Worm (Caenorhabditis elegans): ENCODE measurements around the gene Y54F10BM.23.

Gene Y54F10BM.23

DNA sequence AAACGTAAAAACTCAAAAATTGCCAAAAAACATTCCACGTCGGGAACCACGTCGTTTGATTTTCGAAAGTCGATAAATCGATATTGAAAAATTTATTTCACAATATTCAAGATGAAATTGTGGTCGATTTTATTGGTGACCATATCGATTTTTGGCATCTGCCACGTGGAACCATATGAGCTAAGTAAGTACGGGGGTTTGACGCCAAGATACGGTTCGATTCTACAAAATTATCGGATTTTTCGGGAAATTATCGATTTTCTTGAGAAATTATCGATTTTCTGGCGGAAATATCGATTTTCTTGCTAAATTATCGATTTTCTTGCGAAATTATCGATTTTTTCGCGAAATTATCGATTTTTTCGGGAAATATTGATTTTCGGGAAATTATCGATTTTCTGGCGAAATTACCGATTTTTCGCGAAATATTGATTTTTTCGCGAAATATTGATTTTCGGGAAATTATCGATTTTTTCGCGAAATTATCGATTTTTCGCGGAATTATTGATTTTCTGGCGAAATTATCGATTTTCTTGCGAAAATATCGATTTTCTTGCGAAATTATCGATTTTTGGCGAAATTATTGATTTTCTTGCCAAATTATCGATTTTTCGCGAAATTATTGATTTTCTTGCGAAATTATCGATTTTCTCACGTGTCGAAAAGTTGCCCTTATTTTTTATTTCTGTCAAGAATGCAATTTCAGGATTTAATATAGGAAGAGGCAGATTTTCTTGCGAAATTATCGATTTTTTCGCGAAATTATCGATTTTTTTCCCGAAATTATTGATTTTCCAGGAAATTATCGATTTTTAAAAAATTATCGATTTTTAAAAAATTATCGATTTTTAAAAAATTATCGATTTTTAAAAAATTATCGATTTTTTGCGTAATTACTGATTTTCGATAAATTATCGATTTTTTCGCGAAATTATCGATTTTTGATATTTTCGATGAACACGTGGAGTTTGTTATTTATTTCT lies 2.9 kb upstream of the Y54F10BM.23 start, which contains the start of gene Y54F10BM.3:
Y54F10BM.3 (plus strand) TSS at position 51 of the 983 bp plus-strand sequence.
- TF ChIP-seq lsy-2 (tag; optimal IDR thresholded peaks at IDR 0.05) = no peak
- TF ChIP-seq nhr-25 (tag; optimal IDR thresholded peaks at IDR 0.05) = no peak
- no peak for TF ChIP-seq snpc-4 (tag; optimal IDR thresholded peaks at IDR 0.05)
- no peak for TF ChIP-seq fos-1 (tag; optimal IDR thresholded peaks at IDR 0.05)
- TF ChIP-seq lin-13 (GFP tag; optimal IDR thresholded peaks at IDR 0.05) = no peak
- no peak for TF ChIP-seq mab-5 (tag; optimal IDR thresholded peaks at IDR 0.05)
- no peak for TF ChIP-seq ztf-4 (tag; optimal IDR thresholded peaks at IDR 0.05)
- TF ChIP-seq egl-27 (tag; optimal IDR thresholded peaks at IDR 0.05) = no peak
- TF ChIP-seq alr-1 (tag; optimal IDR thresholded peaks at IDR 0.05) = no peak
- TF ChIP-seq nhr-10 (tag; optimal IDR thresholded peaks at IDR 0.05) = no peak
- no peak for TF ChIP-seq nhr-23 (tag; optimal IDR thresholded peaks at IDR 0.05)
- no peak for TF ChIP-seq mdl-1 (tag; optimal IDR thresholded peaks at IDR 0.05)

DNA sequence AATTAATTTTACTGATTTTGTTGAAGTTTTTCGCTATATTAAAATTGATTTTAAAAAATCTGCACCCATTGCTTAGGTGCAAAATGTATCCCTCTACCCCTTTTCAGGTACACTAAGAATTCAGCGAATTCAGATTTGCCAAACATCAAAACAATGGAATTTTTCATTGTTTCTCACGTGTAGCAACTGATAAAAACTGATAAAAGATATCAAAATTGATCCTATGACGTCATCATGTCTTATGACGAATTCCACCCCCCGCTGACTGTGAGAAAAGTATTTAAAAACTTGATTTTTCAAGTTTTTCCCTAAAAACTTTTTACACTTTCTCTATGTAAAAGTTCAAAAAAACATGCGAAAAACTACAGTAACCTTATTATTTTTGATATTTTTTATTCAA lies 1.2 kb upstream of the Y54F10BM.23 start, which contains the start of gene Y54F10BM.22:
Y54F10BM.22 (plus strand) TSS at position 331 of the 400 bp plus-strand sequence.
- TF ChIP-seq unc-55 (GFP tag; optimal IDR thresholded peaks at IDR 0.05) (no peak), F13H6.1 (tag; optimal IDR thresholded peaks at IDR 0.05) (no peak), ztf-4 (tag; optimal IDR thresholded peaks at IDR 0.05) (no peak), sem-4 (tag; optimal IDR thresholded peaks at IDR 0.05) (no peak), C34F6.9 (tag; optimal IDR thresholded peaks at IDR 0.05) (no peak), gmeb-1 (tag; optimal IDR thresholded peaks at IDR 0.05) (no peak), sma-3 (GFP tag; optimal IDR thresholded peaks at IDR 0.05) (peak; percentile 59), nhr-25 (tag; optimal IDR thresholded peaks at IDR 0.05) (peak; percentile 60), fos-1 (tag; optimal IDR thresholded peaks at IDR 0.05) (no peak), blmp-1 (tag; optimal IDR thresholded peaks at IDR 0.05; ENCODE audit: insufficient read depth) (no peak), unc-62 (GFP tag; optimal IDR thresholded peaks at IDR 0.05) (no peak), lin-39 (tag; optimal IDR thresholded peaks at IDR 0.05) (no peak), ZK546.5 (tag; optimal IDR thresholded peaks at IDR 0.05) (no peak)

DNA sequence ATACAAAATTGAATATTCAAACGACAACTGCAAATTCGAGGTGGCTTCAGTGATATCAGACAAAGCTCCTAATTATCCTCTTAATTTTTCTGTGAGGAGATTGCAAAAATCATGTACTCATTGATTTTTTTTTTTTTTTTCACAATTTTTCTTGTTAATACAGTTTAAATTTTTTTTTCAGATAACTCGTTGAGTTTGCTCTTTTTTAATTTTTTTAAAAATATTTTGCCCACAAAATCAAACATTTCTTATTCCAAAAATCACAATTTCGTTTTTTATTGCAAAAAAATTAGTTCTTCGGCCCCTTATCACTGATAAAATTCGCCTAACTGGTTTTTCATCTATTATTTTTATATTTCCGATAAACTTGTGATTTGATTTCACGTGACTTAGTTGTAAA lies 2.5 kb downstream of the Y54F10BM.23 start, which contains the start of gene Y54F10BM.21:
Y54F10BM.21 (plus strand) TSS at position 301 of the 400 bp plus-strand sequence.
- TF ChIP-seq alr-1 (tag; optimal IDR thresholded peaks at IDR 0.05) (no peak), blmp-1 (tag; optimal IDR thresholded peaks at IDR 0.05; ENCODE audit: insufficient read depth) (no peak), lin-11 (tag; optimal IDR thresholded peaks at IDR 0.05) (no peak), lin-13 (GFP tag; optimal IDR thresholded peaks at IDR 0.05) (no peak), nhr-12 (tag; optimal IDR thresholded peaks at IDR 0.05) (no peak)

DNA sequence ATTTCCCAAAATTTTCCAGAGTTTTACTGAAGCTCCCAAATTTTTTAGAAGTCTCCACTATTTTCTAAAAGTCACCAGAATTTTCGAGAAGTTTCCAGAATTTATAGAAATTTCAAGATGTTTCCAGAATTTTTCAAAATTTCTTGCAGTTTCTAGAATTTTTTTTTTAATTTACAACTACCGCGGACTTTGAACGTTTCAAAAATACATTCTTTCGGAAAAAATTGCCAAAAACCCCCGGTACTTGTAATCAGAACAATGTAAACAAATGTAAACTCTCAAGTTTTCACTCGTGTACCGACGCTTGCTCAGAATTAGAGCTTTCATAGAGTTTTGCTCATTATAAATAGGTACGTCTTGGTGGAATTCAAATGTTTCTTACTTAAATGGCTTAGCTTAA lies 6.6 kb downstream of the Y54F10BM.23 start, which contains the start of gene fbxa-39:
fbxa-39 (plus strand) TSS at position 301 of the 400 bp plus-strand sequence.
- no peak for TF ChIP-seq nhr-77 (tag; optimal IDR thresholded peaks at IDR 0.05)
- TF ChIP-seq nhr-21 (tag; optimal IDR thresholded peaks at IDR 0.05) = no peak
- TF ChIP-seq blmp-1 (tag; optimal IDR thresholded peaks at IDR 0.05; ENCODE audit: insufficient read depth) = no peak
- TF ChIP-seq elt-3 (tag; optimal IDR thresholded peaks at IDR 0.05) = no peak
- no peak for TF ChIP-seq nhr-25 (tag; optimal IDR thresholded peaks at IDR 0.05)
- no peak for TF ChIP-seq ceh-16 (tag; optimal IDR thresholded peaks at IDR 0.05)
- TF ChIP-seq ZK546.5 (tag; optimal IDR thresholded peaks at IDR 0.05) = no peak
- TF ChIP-seq mbf-1 (tag; optimal IDR thresholded peaks at IDR 0.05) = no peak
- TF ChIP-seq lsy-2 (tag; optimal IDR thresholded peaks at IDR 0.05) = no peak
- TF ChIP-seq F13H6.1 (tag; optimal IDR thresholded peaks at IDR 0.05) = no peak
- TF ChIP-seq unc-55 (GFP tag; optimal IDR thresholded peaks at IDR 0.05) = no peak

DNA sequence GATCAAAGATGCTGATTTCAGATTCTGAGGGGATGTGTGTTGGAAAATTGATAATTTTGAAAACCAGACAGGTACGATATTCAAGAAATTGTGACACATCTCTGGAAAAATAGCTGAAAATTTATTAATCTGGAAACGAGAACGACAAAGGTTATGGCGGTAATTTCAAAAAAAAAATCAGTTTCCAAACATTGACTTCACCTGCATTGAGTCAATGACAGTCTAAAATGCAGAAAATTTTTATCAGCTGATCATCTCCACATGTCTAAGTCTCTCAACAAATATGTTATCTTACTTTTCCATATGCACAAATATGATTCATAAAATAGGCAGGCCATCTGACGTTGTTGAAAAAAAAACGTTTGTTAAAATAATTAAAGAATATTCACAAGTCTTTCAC lies 7.3 kb downstream of the Y54F10BM.23 start, which contains the start of gene fbxa-48:
fbxa-48 (minus strand) TSS at position 101 of the 400 bp plus-strand sequence.
- no peak for TF ChIP-seq C34F6.9 (tag; optimal IDR thresholded peaks at IDR 0.05)
- TF ChIP-seq fos-1 (tag; optimal IDR thresholded peaks at IDR 0.05) = peak; percentile 48
- no peak for TF ChIP-seq ztf-4 (tag; optimal IDR thresholded peaks at IDR 0.05)
- TF ChIP-seq unc-39 (tag; optimal IDR thresholded peaks at IDR 0.05) = no peak

Data from whole organism, L2 larva.